ENCODE assay signal across 1 fruit fly cellular context in genomic region chr3L:5975785-5976120, dm6.
TF ChIP-seq lines count a peak whose summit lies in the region.

CG10479 (minus strand) TSS chr3L:5976007.

TF ChIP-seq in whole organism, embryonic, 481 proteins besides CTCF, POLR2A, EP300 and RAD21 (continued from another document):
- TF ChIP-seq amos (GFP tag; IDR thresholded peaks at IDR 0.05; lab: Robert Waterston, UW; ENCODE audit: partially characterized antibody) (peak; percentile 35), Med (GFP tag; lab: Kevin White, UChicago) (peak; percentile 60), bbx (GFP tag; IDR thresholded peaks at IDR 0.05; lab: Robert Waterston, UW; ENCODE audit: partially characterized antibody) (peak; percentile 73), nerfin-2 (GFP tag; IDR thresholded peaks at IDR 0.05; lab: Robert Waterston, UW; ENCODE audit: partially characterized antibody) (no peak), maf-S (GFP tag; optimal IDR thresholded peaks at IDR 0.05; lab: Kevin White, UChicago) (no peak), mld (GFP tag; IDR thresholded peaks at IDR 0.05; lab: Robert Waterston, UW; ENCODE audit: partially characterized antibody) (peak; percentile 45; the same call in 1 of the 3 replicates), CG9876 (GFP tag; optimal IDR thresholded peaks at IDR 0.05; lab: Kevin White, UChicago) (no peak), CoRest (tag; optimal IDR thresholded peaks at IDR 0.05; lab: Kevin White, UChicago) (no peak), CG12299 (tag; optimal IDR thresholded peaks at IDR 0.05; lab: Kevin White, UChicago) (no peak), Sox100B (GFP tag; optimal IDR thresholded peaks at IDR 0.05; lab: Kevin White, UChicago) (no peak), CG1233 (GFP tag; optimal IDR thresholded peaks at IDR 0.05; lab: Kevin White, UChicago) (no peak), so (GFP tag; IDR thresholded peaks at IDR 0.05; lab: Robert Waterston, UW) (peak; percentile 23; the same call in 1 of the 3 replicates), insv (GFP tag; optimal IDR thresholded peaks at IDR 0.05; lab: Kevin White, UChicago) (peak in 1 of 2 experiments; percentile 10), CG12391 (tag; optimal IDR thresholded peaks at IDR 0.05; lab: Kevin White, UChicago) (no peak), CG12769 (tag; optimal IDR thresholded peaks at IDR 0.05; lab: Kevin White, UChicago) (peak; percentile 2), CG13624 (GFP tag; optimal IDR thresholded peaks at IDR 0.05; lab: Kevin White, UChicago) (no peak), CG11696 (GFP tag; IDR thresholded peaks at IDR 0.05; lab: Robert Waterston, UW) (no peak), CG3281 (GFP tag; optimal IDR thresholded peaks at IDR 0.05; lab: Kevin White, UChicago) (no peak), Deaf1 (tag; optimal IDR thresholded peaks at IDR 0.05; lab: Kevin White, UChicago) (peak; percentile 69), CG12744 (GFP tag; optimal IDR thresholded peaks at IDR 0.05; lab: Kevin White, UChicago) (no peak), Rx (GFP tag; IDR thresholded peaks at IDR 0.05; lab: Robert Waterston, UW) (no peak), stwl (tag; optimal IDR thresholded peaks at IDR 0.05; lab: Kevin White, UChicago) (no peak), CG42726 (GFP tag; IDR thresholded peaks at IDR 0.05; lab: Robert Waterston, UW; ENCODE audit: partially characterized antibody) (peak; percentile 66), CG8944 (GFP tag; optimal IDR thresholded peaks at IDR 0.05; lab: Kevin White, UChicago) (no peak), sr (GFP tag; IDR thresholded peaks at IDR 0.05; lab: Robert Waterston, UW) (0 out of 3 replicates have a peak, but pooled peaks have one; percentile 24), Aef1 (GFP tag; IDR thresholded peaks at IDR 0.05; lab: Robert Waterston, UW) (no peak), Oaz (GFP tag; IDR thresholded peaks at IDR 0.05; lab: Robert Waterston, UW) (no peak), CG4424 (GFP tag; optimal IDR thresholded peaks at IDR 0.05; lab: Kevin White, UChicago) (no peak), CG11398 (GFP tag; optimal IDR thresholded peaks at IDR 0.05; lab: Kevin White, UChicago) (no peak), HLH4C (GFP tag; IDR thresholded peaks at IDR 0.05; lab: Robert Waterston, UW; ENCODE audit: partially characterized antibody) (0 out of 3 replicates have a peak, but pooled peaks have one; percentile 32), Lpt (GFP tag; optimal IDR thresholded peaks at IDR 0.05; lab: Kevin White, UChicago) (no peak), Lim3 (GFP tag; IDR thresholded peaks at IDR 0.05; lab: Robert Waterston, UW) (no peak), CG17912 (GFP tag; optimal IDR thresholded peaks at IDR 0.05; lab: Kevin White, UChicago) (no peak), CG17385 (GFP tag; optimal IDR thresholded peaks at IDR 0.05; lab: Kevin White, UChicago) (peak; percentile 94), CG7745 (tag; optimal IDR thresholded peaks at IDR 0.05; lab: Kevin White, UChicago) (no peak), sug (tag; optimal IDR thresholded peaks at IDR 0.05; lab: Kevin White, UChicago) (no peak), gce (GFP tag; IDR thresholded peaks at IDR 0.05; lab: Robert Waterston, UW) (peak; percentile 62; the same call in 1 of the 3 replicates), dimm (GFP tag; IDR thresholded peaks at IDR 0.05; lab: Robert Waterston, UW) (no peak), MBD-R2 (GFP tag; IDR thresholded peaks at IDR 0.05; lab: Robert Waterston, UW) (no peak), salm (tag; optimal IDR thresholded peaks at IDR 0.05; lab: Kevin White, UChicago) (no peak), Poxn (GFP tag; IDR thresholded peaks at IDR 0.05; lab: Robert Waterston, UW) (no peak), zfh1 (GFP tag; IDR thresholded peaks at IDR 0.05; lab: Robert Waterston, UW) (0 out of 3 replicates have a peak, but pooled peaks have one; percentile 5), Opbp (GFP tag; IDR thresholded peaks at IDR 0.05; lab: Robert Waterston, UW; ENCODE audit: partially characterized antibody) (peak; percentile 67; the same call in 1 of the 3 replicates), slp2 (GFP tag; optimal IDR thresholded peaks at IDR 0.05; lab: Kevin White, UChicago) (no peak), ci (GFP tag; IDR thresholded peaks at IDR 0.05; lab: Robert Waterston, UW) (peak; percentile 73; the same call in 2 of the 3 replicates), CG2199 (GFP tag; IDR thresholded peaks at IDR 0.05; lab: Robert Waterston, UW) (peak; percentile 84; the same call in 2 of the 3 replicates), CG16813 (GFP tag; IDR thresholded peaks at IDR 0.05; lab: Robert Waterston, UW; ENCODE audit: partially characterized antibody) (peak; percentile 40; the same call in 1 of the 3 replicates), Nf-YC (tag; optimal IDR thresholded peaks at IDR 0.05; lab: Kevin White, UChicago) (no peak), CG17328 (GFP tag; IDR thresholded peaks at IDR 0.05; lab: Robert Waterston, UW) (peak; percentile 18), knrl (GFP tag; IDR thresholded peaks at IDR 0.05; lab: Robert Waterston, UW; ENCODE audit: partially characterized antibody) (no peak), Ravus (GFP tag; IDR thresholded peaks at IDR 0.05; lab: Robert Waterston, UW) (no peak), vvl (GFP tag; IDR thresholded peaks at IDR 0.05; lab: Robert Waterston, UW) (peak; percentile 11), Sox102F (GFP tag; optimal IDR thresholded peaks at IDR 0.05; lab: Kevin White, UChicago) (no peak), Sry-δ (GFP tag; optimal IDR thresholded peaks at IDR 0.05; lab: Kevin White, UChicago) (no peak), Atf6 (GFP tag; IDR thresholded peaks at IDR 0.05; lab: Robert Waterston, UW) (no peak), otp (GFP tag; IDR thresholded peaks at IDR 0.05; lab: Robert Waterston, UW) (0 out of 3 replicates have a peak, but pooled peaks have one; percentile 47)
